Worm (Caenorhabditis elegans): ENCODE results near the gene Y42A5A.3.

DNA sequence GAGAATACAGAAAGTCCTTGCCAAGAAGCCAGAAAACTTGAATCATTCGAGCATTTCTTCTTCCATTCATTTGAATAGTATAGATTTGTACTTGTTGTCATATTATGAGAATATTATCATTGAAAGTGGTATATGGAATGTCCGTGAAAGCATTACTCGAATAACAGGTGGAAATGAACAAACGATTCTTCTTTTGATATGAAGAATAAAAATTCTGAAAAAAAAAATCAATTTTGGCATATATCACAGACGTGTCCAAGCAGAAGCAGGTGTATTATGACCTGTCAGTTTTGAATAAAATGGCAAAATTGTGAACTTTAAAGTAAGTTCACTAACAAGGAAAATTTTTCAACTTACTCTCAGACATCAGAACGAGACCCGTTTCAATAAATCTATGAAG, 38.7 kb downstream of the Y42A5A.3 start, which contains the start of gene srh-75:
- TF ChIP-seq him-1 (tag; optimal IDR thresholded peaks at IDR 0.05) (no peak), W03F9.2 (tag; optimal IDR thresholded peaks at IDR 0.05) (no peak)

Measured in whole organism, L4/young adult.